Worm (Caenorhabditis elegans): Measurements from ENCODE around the gene T13C5.7.

T13C5.7 gene

ce11 chrX:6224841-6225240 is 44.4 kb downstream of the T13C5.7 start:
- no peak for TF ChIP-seq unc-62 (GFP tag; optimal IDR thresholded peaks at IDR 0.05)

- no peak for TF ChIP-seq unc-62 (GFP tag; optimal IDR thresholded peaks at IDR 0.05)
Measured at ce11 chrX:6230669-6231068, 50.3 kb downstream of the T13C5.7 start, which contains the start of gene lite-1. Gene lite-1, minus strand, starts transcription at chrX:6230769.
